Worm (Caenorhabditis elegans) whole organism, L4/young adult: ENCODE data around the gene nprt-1.
"Not testable (repeated sequence)": the region's sequence is repeated elsewhere in the genome, so short reads cannot be mapped to it uniquely, and the experiment has no call there.

ENCODE experiments used
- W03F9.2 ChIP-seq: fragments of 150-350 bp; optimal IDR thresholded peaks from 2 replicates; lab custom pipeline; 2014; ENCODE audit warnings: missing biosample characterization, missing genetic modification characterization
- dao-5 ChIP-seq: sonication (generic microtip); optimal IDR thresholded peaks from 2 replicates; lab custom pipeline; 2016; ENCODE audit warnings: missing genotype, missing genetic modification characterization, moderate library complexity, missing compliant biosample characterization
- him-1 ChIP-seq: sonication (generic microtip); optimal IDR thresholded peaks from 2 replicates; lab custom pipeline; 2016; ENCODE audit warnings: missing genotype, missing genetic modification reagents, missing genetic modification characterization, missing compliant biosample characterization

The nprt-1 gene

DNA sequence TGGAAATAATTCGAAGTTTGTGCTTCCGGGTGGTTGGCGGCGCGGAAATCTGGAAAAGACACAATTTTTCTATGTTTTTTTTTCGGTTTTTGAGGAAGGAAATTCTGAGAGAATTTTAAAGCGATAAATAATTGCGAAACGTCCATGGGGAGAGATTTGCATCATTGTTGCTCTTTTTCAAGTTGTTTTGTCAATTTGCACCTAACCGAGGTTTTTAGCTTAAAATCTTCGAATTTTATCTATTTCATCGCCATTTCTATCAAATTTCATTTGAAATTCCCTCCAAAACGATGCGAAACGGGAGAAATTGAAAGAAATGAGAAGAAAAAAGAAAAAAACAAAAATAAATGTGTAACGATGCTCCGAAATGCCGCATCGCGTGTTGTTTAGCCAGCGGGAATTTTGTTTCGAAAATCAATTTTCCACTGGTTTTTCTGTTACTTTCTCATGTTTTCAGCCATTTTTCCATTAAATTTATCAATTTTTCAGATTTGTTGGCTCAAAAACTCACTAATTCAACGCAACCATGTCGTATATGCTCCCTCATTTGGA lies at the start of gene nprt-1, which contains the start of gene dib-1:
Gene nprt-1, minus strand, starts transcription at position 51 of the 552 bp plus-strand sequence.
Gene dib-1, plus strand, starts transcription at position 482 of the 552 bp plus-strand sequence.
- no peak for TF ChIP-seq W03F9.2 (tag; lab: Kevin White, UChicago)

DNA sequence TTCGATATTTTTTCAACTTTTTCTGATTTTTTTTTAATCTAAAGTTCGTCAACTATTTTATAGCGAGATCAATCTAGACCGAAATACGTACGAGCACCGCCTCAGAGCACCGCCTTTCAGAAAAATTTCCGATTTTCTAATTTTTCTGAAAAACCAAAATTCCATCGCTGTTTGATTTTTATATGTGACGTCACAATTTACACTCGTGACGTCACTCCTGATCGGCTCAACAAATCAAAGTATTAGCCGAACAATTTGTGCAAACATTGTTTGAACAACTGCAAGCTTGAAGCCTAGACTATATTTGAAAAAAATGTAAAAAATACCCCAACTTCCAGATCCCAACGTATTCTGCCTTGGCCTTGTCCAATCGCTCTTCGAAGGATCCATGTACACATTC lies 44.9 kb upstream of the nprt-1 start:
- TF ChIP-seq him-1 (tag; lab: Kevin White, UChicago) (no peak), dao-5 (tag; lab: Kevin White, UChicago) (no peak), W03F9.2 (tag; lab: Kevin White, UChicago) (no peak)

DNA sequence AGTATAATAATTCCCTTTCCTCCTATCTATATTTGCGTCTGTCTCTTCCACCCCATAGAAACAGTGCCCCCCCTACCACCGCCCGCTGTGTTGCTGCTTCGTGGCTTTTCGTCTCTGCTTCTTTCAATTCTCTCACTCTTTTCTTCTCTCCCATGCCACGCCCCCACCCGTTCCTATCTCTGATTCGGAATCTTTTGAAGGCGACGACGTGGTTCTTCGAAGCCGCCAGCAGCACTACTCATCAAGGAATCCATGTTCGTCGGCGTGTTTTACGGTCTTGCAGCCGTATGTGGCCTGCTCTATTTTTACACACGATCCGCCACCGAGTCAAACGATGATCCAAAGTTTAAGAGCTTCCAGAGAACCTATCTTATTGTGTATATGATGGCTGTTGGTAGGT lies 41.0 kb upstream of the nprt-1 start, which contains the start of gene samt-1:
Gene samt-1, plus strand, starts transcription at position 176 of the 400 bp plus-strand sequence.
- TF ChIP-seq dao-5 (tag; lab: Kevin White, UChicago) (no peak), W03F9.2 (tag; lab: Kevin White, UChicago) (no peak), him-1 (tag; lab: Kevin White, UChicago) (no peak)

DNA sequence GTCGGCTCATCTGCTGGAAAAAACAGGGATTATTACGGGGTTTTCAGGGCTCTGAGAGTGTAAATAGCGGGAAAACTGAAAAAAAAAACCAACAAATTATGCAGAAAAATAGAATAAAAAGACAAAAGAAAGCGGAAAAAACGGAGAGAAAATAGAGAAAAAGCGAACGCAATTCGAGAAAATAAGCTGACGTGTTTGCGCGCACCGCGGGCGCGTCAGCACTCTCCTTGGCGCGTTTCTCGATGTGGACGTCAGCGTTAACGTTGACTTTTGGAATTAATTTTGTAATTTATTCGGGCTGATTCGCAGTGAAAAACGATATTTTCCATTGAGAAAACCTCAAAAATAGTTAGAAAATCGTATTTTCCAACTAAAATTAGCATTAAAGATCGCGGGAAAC lies 38.2 kb upstream of the nprt-1 start, which contains the start of gene manf-1:
Gene manf-1, minus strand, starts transcription at position 13 of the 400 bp plus-strand sequence.
- TF ChIP-seq W03F9.2 (tag; lab: Kevin White, UChicago) (peak; percentile 71), dao-5 (tag; lab: Kevin White, UChicago) (no peak)

DNA sequence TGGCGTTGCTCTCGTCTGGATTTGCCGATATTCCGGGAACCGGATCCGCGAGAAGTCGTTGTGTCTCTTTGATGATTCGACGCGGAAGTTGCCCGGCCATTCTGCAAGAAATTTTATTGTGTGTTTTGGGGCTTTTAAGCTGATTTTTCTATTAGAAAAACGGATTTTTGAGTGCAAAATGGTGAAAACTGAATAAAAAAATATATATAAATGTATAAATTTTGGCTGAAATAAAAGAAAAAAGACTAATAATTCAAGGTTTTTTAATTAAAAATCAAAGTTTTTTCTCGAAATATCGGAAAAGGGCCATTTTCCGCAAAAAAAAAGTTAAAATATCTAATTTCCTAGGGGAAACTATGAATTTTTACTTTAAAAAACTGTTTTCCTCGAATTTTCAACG lies 35.3 kb upstream of the nprt-1 start, which contains the start of gene ubc-13:
Gene ubc-13, minus strand, starts transcription at position 101 of the 400 bp plus-strand sequence.
- no peak for TF ChIP-seq W03F9.2 (tag; lab: Kevin White, UChicago)
- no peak for TF ChIP-seq dao-5 (tag; lab: Kevin White, UChicago)
- TF ChIP-seq him-1 (tag; lab: Kevin White, UChicago): no peak

DNA sequence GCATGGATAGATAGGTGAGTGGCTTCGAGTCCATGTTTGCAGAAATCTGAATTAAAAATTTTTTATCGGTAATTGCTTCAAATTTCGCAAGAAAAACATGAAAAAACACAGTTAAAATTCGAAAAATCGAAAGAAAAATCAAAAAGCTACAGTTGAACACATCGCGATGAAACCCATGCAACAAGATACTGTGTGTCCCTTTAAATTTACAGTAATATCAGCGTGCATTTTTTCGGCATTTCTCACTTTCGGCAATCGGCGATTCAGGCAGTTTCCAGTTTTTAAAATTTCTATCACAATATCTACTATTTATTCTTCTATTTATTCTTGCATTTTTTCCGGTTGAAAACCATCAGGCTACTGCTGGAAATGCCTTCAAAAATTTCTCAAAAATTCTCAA lies 31.9 kb upstream of the nprt-1 start, which contains the start of gene fbxc-45:
Gene fbxc-45, minus strand, starts transcription at position 48 of the 400 bp plus-strand sequence.
- TF ChIP-seq him-1 (tag; lab: Kevin White, UChicago) (no peak), W03F9.2 (tag; lab: Kevin White, UChicago) (no peak), dao-5 (tag; lab: Kevin White, UChicago) (no peak)

DNA sequence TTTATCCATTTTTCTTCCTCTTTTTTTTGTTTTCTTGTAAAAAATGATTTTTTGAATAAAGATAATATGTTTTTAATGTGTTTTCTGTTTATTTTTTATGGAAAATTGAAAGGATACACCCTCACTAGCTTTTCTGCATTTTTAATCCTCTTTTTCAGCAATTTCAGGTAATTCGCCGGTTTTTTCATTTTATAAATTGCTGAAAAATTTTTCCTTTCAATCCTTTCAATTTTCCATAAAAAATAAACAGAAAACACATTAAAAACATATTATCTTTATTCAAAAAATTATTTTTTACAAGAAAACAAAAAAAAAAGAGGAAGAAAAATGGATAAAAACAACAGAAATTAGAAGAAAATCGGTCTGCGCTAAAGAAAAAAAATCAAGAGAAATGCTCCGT lies 27.5 kb upstream of the nprt-1 start, which contains the start of gene Y54G2A.50:
Gene Y54G2A.50, plus strand, starts transcription at position 301 of the 400 bp plus-strand sequence.
- TF ChIP-seq W03F9.2, dao-5, him-1 (tag; lab: Kevin White, UChicago): not testable (repeated sequence)

DNA sequence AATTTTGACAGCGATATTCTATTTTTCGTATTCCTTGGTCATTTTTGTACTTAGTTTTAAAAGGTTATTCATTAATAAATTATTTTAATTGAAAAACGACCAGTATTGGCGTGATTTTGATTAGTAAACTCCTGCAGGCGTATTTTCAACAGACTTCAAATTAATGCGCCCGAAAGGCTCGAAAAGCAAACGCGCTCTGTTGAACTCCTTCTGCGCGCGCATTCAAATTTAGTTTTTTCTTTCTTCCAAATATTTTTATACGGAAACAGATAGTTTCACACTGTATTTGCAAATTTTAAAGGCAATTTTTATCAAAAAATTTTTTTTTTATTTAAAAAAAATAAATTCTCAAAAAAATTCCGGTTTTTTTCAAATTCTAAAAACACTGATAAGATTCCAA lies 25.8 kb upstream of the nprt-1 start:
- TF ChIP-seq him-1 (tag; lab: Kevin White, UChicago) (no peak), dao-5 (tag; lab: Kevin White, UChicago) (no peak), W03F9.2 (tag; lab: Kevin White, UChicago) (no peak)

DNA sequence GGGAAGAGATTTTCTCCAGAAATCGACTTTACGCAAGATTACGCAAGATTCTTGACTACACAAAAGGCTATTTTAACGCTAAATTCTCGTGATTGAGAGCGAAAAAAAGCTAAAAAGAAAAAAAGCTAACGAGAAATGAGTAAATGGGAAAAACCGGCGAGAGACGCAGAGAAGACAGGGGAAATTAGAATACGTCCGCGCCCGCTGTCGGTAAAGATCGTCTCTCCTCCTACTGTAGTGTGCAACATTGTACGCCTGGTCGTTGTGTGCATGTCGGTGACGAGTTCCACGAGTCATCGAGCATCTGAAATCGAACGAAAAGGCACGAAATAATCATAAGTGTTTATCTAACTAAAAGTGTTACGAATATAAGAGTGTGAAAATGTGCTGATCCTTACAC lies 24.3 kb upstream of the nprt-1 start:
- no peak for TF ChIP-seq dao-5 (tag; lab: Kevin White, UChicago)
- no peak for TF ChIP-seq W03F9.2 (tag; lab: Kevin White, UChicago)
- TF ChIP-seq him-1 (tag; lab: Kevin White, UChicago): no peak

DNA sequence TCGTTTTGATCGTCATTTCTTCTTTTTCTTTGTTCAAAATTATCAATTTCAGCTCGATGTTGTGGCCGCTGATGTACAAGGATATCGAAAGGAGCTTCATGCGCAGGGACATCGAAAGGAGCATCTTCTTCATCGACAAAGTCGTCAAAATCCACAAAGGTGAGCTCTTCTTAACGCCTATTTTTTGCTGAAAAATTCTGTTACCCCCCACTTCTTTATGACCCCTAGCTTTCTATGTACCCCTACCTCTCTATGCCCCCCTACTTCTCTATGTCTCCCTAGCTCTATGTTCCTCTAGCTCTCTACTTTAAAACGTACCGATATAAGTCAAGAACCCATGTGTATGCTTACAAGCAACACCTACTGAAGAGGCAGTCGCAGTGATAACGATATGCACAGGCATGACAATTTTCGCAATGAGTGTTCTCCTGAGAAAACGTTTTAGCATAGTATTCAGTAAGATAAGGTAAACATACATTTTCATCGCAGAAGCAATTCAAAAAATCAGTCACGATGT lies 7.5 kb upstream of the nprt-1 start, which contains the start of gene Y54G2A.36:
Gene Y54G2A.36, plus strand, starts transcription at position 51 of the 517 bp plus-strand sequence.
- no peak for TF ChIP-seq him-1 (tag; lab: Kevin White, UChicago)
- no peak for TF ChIP-seq W03F9.2 (tag; lab: Kevin White, UChicago)

DNA sequence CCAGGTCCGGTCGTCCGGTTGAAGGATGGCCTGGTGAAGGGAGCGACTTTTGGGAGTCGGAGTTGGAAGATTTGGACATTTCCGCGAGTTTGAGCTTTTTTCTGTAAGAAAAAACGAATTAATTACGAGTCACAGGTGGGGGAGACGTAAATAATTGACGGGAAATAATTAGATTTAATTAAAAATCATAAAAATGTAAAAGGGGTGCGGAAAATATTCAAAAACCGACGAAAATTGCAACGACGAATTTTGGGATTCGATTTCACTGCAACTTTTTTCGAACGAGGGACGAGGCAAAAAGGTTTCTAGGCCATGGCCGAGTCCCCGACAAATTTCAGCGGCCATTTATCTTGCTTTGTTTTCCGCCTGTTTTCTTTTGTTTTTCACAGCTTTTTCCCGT lies 4.4 kb upstream of the nprt-1 start, which contains the start of gene Y54G2A.19:
Gene Y54G2A.19, minus strand, starts transcription at position 101 of the 400 bp plus-strand sequence.
- not testable (repeated sequence) for TF ChIP-seq dao-5, him-1, W03F9.2 (tag; lab: Kevin White, UChicago)

DNA sequence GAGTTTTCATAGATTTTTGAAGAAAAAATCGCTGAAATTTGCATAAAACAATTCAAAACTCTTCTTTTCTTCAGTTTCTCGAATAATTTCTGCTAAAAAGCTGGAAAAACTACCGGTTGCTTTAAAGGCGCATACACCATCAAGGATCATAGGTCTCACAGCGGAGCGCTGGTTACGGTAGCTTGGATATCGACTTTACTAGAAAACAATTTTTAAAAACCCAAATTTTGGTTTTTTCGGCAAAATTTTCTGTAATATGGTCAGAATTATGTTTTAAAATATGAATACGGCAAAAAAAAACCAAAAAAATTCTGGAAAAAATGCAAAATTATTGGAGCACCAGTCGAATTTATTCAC lies 3.2 kb upstream of the nprt-1 start:
- TF ChIP-seq him-1 (tag; lab: Kevin White, UChicago) (no peak), W03F9.2 (tag; lab: Kevin White, UChicago) (no peak), dao-5 (tag; lab: Kevin White, UChicago) (no peak)

DNA sequence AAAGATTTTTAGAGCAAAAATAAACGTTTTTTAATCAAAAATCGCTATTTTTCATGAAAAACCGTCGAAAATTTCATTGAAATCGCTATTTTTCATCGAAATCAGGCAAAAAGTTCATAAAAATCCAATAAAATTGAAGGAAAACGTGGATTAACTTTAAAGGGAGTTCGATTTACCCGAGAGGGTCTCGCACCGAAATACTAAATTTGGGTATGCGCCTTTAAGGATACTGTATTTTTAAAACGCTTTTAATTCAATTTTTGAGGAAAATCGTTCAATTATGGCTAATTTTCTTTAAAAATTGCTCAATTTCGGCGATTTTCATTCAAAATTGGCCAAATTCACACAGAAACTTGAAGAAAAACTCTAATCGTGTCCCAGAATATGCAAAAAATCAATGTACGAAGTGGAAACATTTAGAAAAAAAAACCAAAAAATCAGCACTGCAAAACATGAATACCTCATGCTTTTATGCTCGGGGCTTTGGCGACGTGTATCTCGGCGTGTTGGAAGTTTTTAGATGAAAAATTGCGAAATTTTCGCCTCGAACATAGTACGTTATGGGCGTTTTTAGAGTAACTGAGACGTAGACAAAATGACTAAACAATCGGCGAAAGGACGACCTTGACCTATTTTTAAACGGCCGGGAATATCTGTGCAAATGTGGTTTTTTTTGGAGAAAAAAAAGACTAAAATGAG lies 2.7 kb upstream of the nprt-1 start:
- TF ChIP-seq W03F9.2 (tag; lab: Kevin White, UChicago) (no peak), dao-5 (tag; lab: Kevin White, UChicago) (no peak), him-1 (tag; lab: Kevin White, UChicago) (no peak)
